Worm (Caenorhabditis elegans) whole organism, L1 larva: ENCODE results near the gene asp-16.

Experiments
- fkh-10 ChIP-seq: sonication (generic microtip); optimal IDR thresholded peaks from 2 replicates; lab custom pipeline; 2017; ENCODE audit warnings: missing biosample characterization, missing genetic modification reagents, missing genetic modification characterization
- fos-1 ChIP-seq: fragments of 150-350 bp; optimal IDR thresholded peaks from 2 replicates; lab custom pipeline; 2014; ENCODE audit warnings: missing biosample characterization, missing genetic modification characterization
- unc-130 ChIP-seq: fragments of 150-350 bp; optimal IDR thresholded peaks from 2 replicates; lab custom pipeline; 2017; ENCODE audit warnings: missing biosample characterization, missing genetic modification characterization, inconsistent platforms

- TF ChIP-seq unc-130 (tag; lab: Kevin White, UChicago) (no peak), fos-1 (tag; lab: Kevin White, UChicago) (no peak), fkh-10 (GFP tag; lab: Kevin White, UChicago) (no peak)
These were observed 8.0 kb upstream of the asp-16 start, which contains the start of gene asp-1 for ce11 chrV:19050438-19050837.
